Worm (Caenorhabditis elegans) whole organism, late embryonic: ENCODE results near the gene math-10.

ENCODE experiments used
- C38D4.7 ChIP-seq: fragments of 200-800 bp; sonication (Bioruptor generic); optimal IDR thresholded peaks from 2 replicates; lab custom pipeline; 2018; ENCODE audit warnings: mild to moderate bottlenecking, missing genetic modification characterization, moderate library complexity, missing compliant biosample characterization
- ceh-18 ChIP-seq: sonication (generic microtip); optimal IDR thresholded peaks from 2 replicates; lab custom pipeline; 2016; ENCODE audit warnings: missing genetic modification characterization, missing compliant biosample characterization
- ceh-45 ChIP-seq: fragments of 200-800 bp; sonication (Bioruptor generic); IDR thresholded peaks from 2 replicates; pipeline ENCODE4 v1.3.6; 2022; ENCODE audit warnings: missing genetic modification reagents, missing genetic modification characterization, missing compliant biosample characterization
- ceh-9 ChIP-seq: sonication (generic microtip); optimal IDR thresholded peaks from 2 replicates; lab custom pipeline; 2016; ENCODE audit warnings: mild to moderate bottlenecking, missing genetic modification characterization, inconsistent platforms, missing compliant biosample characterization
- che-1 ChIP-seq: sonication (generic microtip); optimal IDR thresholded peaks from 2 replicates; lab custom pipeline; 2016; ENCODE audit warnings: mild to moderate bottlenecking, missing genetic modification characterization, missing compliant biosample characterization
- eyg-1 ChIP-seq: sonication (generic microtip); optimal IDR thresholded peaks from 2 replicates; lab custom pipeline; 2016; ENCODE audit warnings: missing genotype, missing genetic modification characterization, missing compliant biosample characterization
- fkh-10 ChIP-seq: fragments of 150-350 bp; optimal IDR thresholded peaks from 2 replicates; lab custom pipeline; 2014; ENCODE audit warnings: missing biosample characterization, missing genetic modification reagents, missing genetic modification characterization
- nfya-1 ChIP-seq: sonication (generic microtip); optimal IDR thresholded peaks from 2 replicates; lab custom pipeline; 2017; ENCODE audit warnings: missing genetic modification characterization, mild to moderate bottlenecking, missing compliant biosample characterization, antibody characterized with exemption, moderate library complexity
- odd-2 ChIP-seq: sonication (generic microtip); optimal IDR thresholded peaks from 2 replicates; lab custom pipeline; 2017; ENCODE audit warnings: antibody characterized with exemption, mild to moderate bottlenecking, missing genetic modification characterization, missing compliant biosample characterization
- pha-4 ChIP-seq: fragments of 150-350 bp; optimal IDR thresholded peaks from 2 replicates; lab custom pipeline; 2018; ENCODE audit warnings: missing biosample characterization, missing genetic modification reagents, missing genetic modification characterization
- pqm-1 ChIP-seq: sonication (generic microtip); optimal IDR thresholded peaks from 2 replicates; lab custom pipeline; 2016; ENCODE audit warnings: missing genetic modification characterization, missing compliant biosample characterization
- sdc-2 ChIP-seq: sonication (generic microtip); optimal IDR thresholded peaks from 2 replicates; lab custom pipeline; 2016; ENCODE audit warnings: missing genotype, missing genetic modification characterization, missing compliant biosample characterization
- zip-5 ChIP-seq: sonication (generic microtip); optimal IDR thresholded peaks from 2 replicates; lab custom pipeline; 2016; ENCODE audit warnings: missing genetic modification characterization, missing compliant biosample characterization

- no peak for TF ChIP-seq che-1 (tag; lab: Kevin White, UChicago)
- TF ChIP-seq pha-4 (tag; lab: Kevin White, UChicago) = no peak
- no peak for TF ChIP-seq fkh-10
- TF ChIP-seq eyg-1 (tag; lab: Kevin White, UChicago) = no peak
- TF ChIP-seq ceh-18 = no peak
- no peak for TF ChIP-seq nfya-1 (tag; lab: Kevin White, UChicago)
- no peak for TF ChIP-seq sdc-2 (tag; lab: Kevin White, UChicago)
- no peak for TF ChIP-seq odd-2
- TF ChIP-seq zip-5 (tag; lab: Kevin White, UChicago) = no peak
- TF ChIP-seq C38D4.7 (GFP tag; lab: Kevin White, UChicago) = no peak
- TF ChIP-seq ceh-45 (GFP tag; lab: Robert Waterston, UW) = no peak
- no peak for TF ChIP-seq ceh-9 (tag; lab: Kevin White, UChicago)
- no peak for TF ChIP-seq pqm-1 (tag; lab: Kevin White, UChicago)
Measured at ce11 chrII:1842894-1843293, 28.4 kb upstream of the math-10 start, which contains the start of the genes C52E2.5 and C52E2.4.
